Worm (Caenorhabditis elegans) whole organism, L4 larva: Measurements from ENCODE around the gene ceh-86.

Source experiments
- T20F7.1 ChIP-seq: fragments of 200-800 bp; sonication (Bioruptor generic); optimal IDR thresholded peaks from 2 replicates; lab custom pipeline; 2018; ENCODE audit warnings: mild to moderate bottlenecking, missing genetic modification characterization, missing compliant biosample characterization
- ZK337.2 ChIP-seq: fragments of 200-800 bp; sonication (Bioruptor generic); IDR thresholded peaks from 2 replicates; pipeline ENCODE4 v1.3.6; 2022; ENCODE audit warnings: missing genetic modification reagents, missing genetic modification characterization, missing compliant biosample characterization
- aly-2 ChIP-seq: sonication (generic microtip); optimal IDR thresholded peaks from 2 replicates; lab custom pipeline; 2018; ENCODE audit warnings: missing biosample characterization, missing genetic modification characterization
- daf-8 ChIP-seq: fragments of 200-800 bp; sonication (Bioruptor generic); IDR thresholded peaks from 2 replicates; pipeline ENCODE4 v1.3.6; 2022; ENCODE audit warnings: missing genetic modification characterization, missing compliant biosample characterization
- lsy-2 ChIP-seq, 2 experiments: fragments of 150-350 bp in 1 of 2; sonication (generic microtip) in 1 of 2; optimal IDR thresholded peaks; 2 replicates each; lab custom pipeline; 2014 to 2017; ENCODE audit warnings: missing biosample characterization in 2 of 2, missing genetic modification characterization in 2 of 2
- madf-5 ChIP-seq, 2 experiments: fragments of 200-800 bp; sonication (Bioruptor generic); IDR thresholded peaks; 2 replicates each; pipeline ENCODE4 v1.3.6; 2022; ENCODE audit warnings: missing compliant biosample characterization in 2 of 2, missing genetic modification characterization in 2 of 2
- mdl-1 ChIP-seq, 2 experiments: fragments of 150-350 bp in 1 of 2; sonication (generic microtip) in 1 of 2; optimal IDR thresholded peaks; 2 replicates each; lab custom pipeline; 2014 to 2017; ENCODE audit warnings: missing biosample characterization in 2 of 2, missing genetic modification characterization in 2 of 2
- mep-1 ChIP-seq: fragments of 150-350 bp; sonication (generic microtip); optimal IDR thresholded peaks from 3 replicates; lab custom pipeline; 2014; ENCODE audit warnings: missing biosample characterization, missing genetic modification characterization
- nhr-237 ChIP-seq: sonication (generic microtip); optimal IDR thresholded peaks from 2 replicates; lab custom pipeline; 2017; ENCODE audit warnings: missing biosample characterization, missing genetic modification characterization
- nhr-77 ChIP-seq: fragments of 150-350 bp; optimal IDR thresholded peaks from 2 replicates; lab custom pipeline; 2014; ENCODE audit warnings: missing biosample characterization, missing genetic modification characterization
- pha-4 ChIP-seq, 2 experiments: fragments of 150-350 bp in 1 of 2; fragments of 200-800 bp in 1 of 2; sonication (Bioruptor generic) in 1 of 2; IDR thresholded peaks in 1 of 2; optimal IDR thresholded peaks in 1 of 2; 2 replicates each; pipeline versions ENCODE4 v1.3.6 to Lab custom; 2014 to 2022; ENCODE audit warnings: missing genetic modification characterization in 2 of 2, missing genetic modification reagents in 2 of 2, missing biosample characterization in 1 of 2, missing compliant biosample characterization in 1 of 2
- unc-130 ChIP-seq: sonication (generic microtip); optimal IDR thresholded peaks from 2 replicates; lab custom pipeline; 2016; ENCODE audit warnings: missing genetic modification reagents, missing genetic modification characterization, missing compliant biosample characterization
- unc-62 ChIP-seq, 3 experiments: fragments of 150-350 bp in 1 of 3; sonication (generic microtip); optimal IDR thresholded peaks in 2 of 3; peaks in 1 of 3; 1 replicate in 1 of 3; 2 replicates in 2 of 3; lab custom pipeline; 2014 to 2017; ENCODE audit warnings: missing biosample characterization in 3 of 3, missing genetic modification characterization in 3 of 3, missing genetic modification reagents in 3 of 3, missing genotype in 1 of 3
- zag-1 ChIP-seq: fragments of 150-350 bp; optimal IDR thresholded peaks from 2 replicates; lab custom pipeline; 2014; ENCODE audit warnings: missing biosample characterization, missing genetic modification characterization

DNA sequence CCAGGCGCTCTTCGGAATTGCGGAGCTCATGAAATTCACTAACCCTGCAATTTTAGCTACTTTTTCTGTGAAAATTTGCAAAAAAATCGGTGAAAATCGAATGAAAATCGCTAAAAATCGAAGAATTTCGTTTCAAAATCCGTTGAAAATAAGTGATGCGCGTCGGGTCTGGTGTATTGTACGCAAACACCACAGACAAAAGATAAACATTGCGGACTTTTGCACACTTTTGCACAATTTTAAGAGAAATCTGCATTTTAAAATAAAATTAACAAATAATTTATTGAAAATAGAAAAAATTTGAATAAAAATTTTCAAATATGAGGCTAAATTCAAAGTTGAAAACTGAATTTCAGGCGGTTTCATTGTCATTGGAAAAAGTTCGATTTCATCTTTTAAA lies 47.2 kb upstream of the ceh-86 start, which contains the start of gene F53G2.12:
- TF ChIP-seq nhr-77 (tag; lab: Kevin White, UChicago) (no peak), lsy-2 (tag; optimal IDR thresholded peaks at IDR 0.05; lab: Kevin White, UChicago) (no peak), unc-62 (GFP tag; optimal IDR thresholded peaks at IDR 0.05 in 1 of 2; lab: Kevin White, UChicago) (no peak), unc-62 (tag; optimal IDR thresholded peaks at IDR 0.05; lab: Kevin White, UChicago) (no peak), aly-2 (tag; lab: Kevin White, UChicago) (no peak), unc-130 (GFP tag; lab: Kevin White, UChicago) (peak; percentile 10), madf-5 (GFP tag; IDR thresholded peaks at IDR 0.05; lab: Robert Waterston, UW) (no peak), pha-4 (GFP tag; IDR thresholded peaks at IDR 0.05; lab: Robert Waterston, UW) (no peak), pha-4 (tag; optimal IDR thresholded peaks at IDR 0.05; lab: Kevin White, UChicago) (no peak), T20F7.1 (GFP tag; lab: Kevin White, UChicago) (no peak), ZK337.2 (GFP tag; lab: Robert Waterston, UW) (no peak), mdl-1 (tag; optimal IDR thresholded peaks at IDR 0.05; lab: Kevin White, UChicago) (no peak), zag-1 (tag; lab: Kevin White, UChicago) (no peak), daf-8 (GFP tag; lab: Robert Waterston, UW) (no peak), nhr-237 (tag; lab: Kevin White, UChicago) (no peak), mep-1 (tag; lab: Kevin White, UChicago) (no peak)
